Fruit fly (Drosophila melanogaster): ENCODE measurements around the gene Trp1.

Gene Trp1

DNA sequence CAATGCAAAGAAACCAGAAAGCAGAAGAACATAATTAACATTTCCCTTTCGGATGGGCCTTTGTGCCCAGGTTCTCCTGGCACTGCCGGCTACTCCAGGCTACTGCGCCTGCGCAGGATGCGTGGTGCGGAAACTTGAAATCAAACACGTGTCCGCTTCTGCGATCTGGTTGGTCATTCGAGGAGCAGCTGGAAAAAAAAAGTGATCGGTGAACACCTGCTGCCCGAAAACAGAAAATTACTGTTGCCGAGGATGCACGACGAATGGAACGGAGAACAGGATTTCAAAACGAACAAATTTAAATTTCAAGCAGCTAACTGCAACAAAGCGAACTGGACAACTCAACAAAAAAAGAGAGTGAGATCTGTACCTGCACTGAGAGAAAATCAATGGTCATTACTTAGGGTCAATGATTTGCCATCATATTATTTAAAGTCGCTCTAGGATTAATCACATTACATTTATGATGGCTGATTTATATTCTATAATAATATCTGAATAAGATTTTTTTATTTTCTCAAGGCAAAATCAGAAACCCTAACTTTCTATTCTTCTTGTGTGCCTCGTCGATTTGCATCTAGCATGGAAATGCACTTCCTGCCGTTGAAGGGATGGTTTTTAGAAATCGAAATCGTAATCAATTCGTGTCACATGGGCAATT lies 19.2 kb upstream of the Trp1 start (continued):
- TF ChIP-seq topi (GFP tag; optimal IDR thresholded peaks at IDR 0.05) (peak; percentile 65), CG8632 (GFP tag; optimal IDR thresholded peaks at IDR 0.05) (no peak), CG7368 (GFP tag; optimal IDR thresholded peaks at IDR 0.05) (peak; percentile 7), CG11762 (GFP tag; optimal IDR thresholded peaks at IDR 0.05; ENCODE audit: insufficient read depth) (no peak), CG3919 (GFP tag; optimal IDR thresholded peaks at IDR 0.05) (peak; percentile 55), Sox102F (GFP tag; optimal IDR thresholded peaks at IDR 0.05) (peak; percentile 54), Smox (GFP tag; optimal IDR thresholded peaks at IDR 0.05) (peak; percentile 63), Blimp-1 (GFP tag; optimal IDR thresholded peaks at IDR 0.05) (peak; percentile 71), lz (GFP tag; optimal IDR thresholded peaks at IDR 0.05) (peak; percentile 56), CG9139 (GFP tag; optimal IDR thresholded peaks at IDR 0.05) (no peak), pdm3 (GFP tag; optimal IDR thresholded peaks at IDR 0.05) (peak; percentile 9), CG10669 (GFP tag; optimal IDR thresholded peaks at IDR 0.05) (peak; percentile 32), Hr38 (GFP tag; optimal IDR thresholded peaks at IDR 0.05) (no peak), CG34406 (GFP tag; optimal IDR thresholded peaks at IDR 0.05) (peak; percentile 18), CG31627 (GFP tag; optimal IDR thresholded peaks at IDR 0.05) (peak; percentile 32), Met (GFP tag; optimal IDR thresholded peaks at IDR 0.05) (peak; percentile 55), CG8119 (GFP tag; IDR thresholded peaks at IDR 0.05) (no peak), CG4318 (GFP tag; optimal IDR thresholded peaks at IDR 0.05) (no peak), dsx (GFP tag; optimal IDR thresholded peaks at IDR 0.05; ENCODE audit: poor library complexity, severe bottlenecking) (peak; percentile 11), CG6792 (GFP tag; optimal IDR thresholded peaks at IDR 0.05) (no peak), cyc (GFP tag; optimal IDR thresholded peaks at IDR 0.05) (peak; percentile 44), Ets96B (tag; optimal IDR thresholded peaks at IDR 0.05) (peak; percentile 51), achi (GFP tag; optimal IDR thresholded peaks at IDR 0.05) (peak; percentile 23), Eip75B (GFP tag; optimal IDR thresholded peaks at IDR 0.05) (peak; percentile 34), Hr4 (GFP tag; optimal IDR thresholded peaks at IDR 0.05) (no peak), svp (GFP tag) (peak; percentile 84), salr (GFP tag; optimal IDR thresholded peaks at IDR 0.05) (no peak)

- TF ChIP-seq Ets21C (GFP tag; optimal IDR thresholded peaks at IDR 0.05) (no peak), CG6808 (GFP tag; optimal IDR thresholded peaks at IDR 0.05) (no peak), Met (GFP tag; optimal IDR thresholded peaks at IDR 0.05) (no peak), CG8319 (GFP tag; optimal IDR thresholded peaks at IDR 0.05) (no peak), CG6854 (GFP tag; optimal IDR thresholded peaks at IDR 0.05) (no peak), CG10631 (GFP tag; optimal IDR thresholded peaks at IDR 0.05) (no peak), CG8632 (GFP tag; optimal IDR thresholded peaks at IDR 0.05) (no peak), fd59A (GFP tag; optimal IDR thresholded peaks at IDR 0.05) (no peak), lz (GFP tag; optimal IDR thresholded peaks at IDR 0.05) (no peak), Lpt (GFP tag; optimal IDR thresholded peaks at IDR 0.05) (no peak)
Observed at dm6 chr2L:9994382-9994781, 14.8 kb upstream of the Trp1 start.

DNA sequence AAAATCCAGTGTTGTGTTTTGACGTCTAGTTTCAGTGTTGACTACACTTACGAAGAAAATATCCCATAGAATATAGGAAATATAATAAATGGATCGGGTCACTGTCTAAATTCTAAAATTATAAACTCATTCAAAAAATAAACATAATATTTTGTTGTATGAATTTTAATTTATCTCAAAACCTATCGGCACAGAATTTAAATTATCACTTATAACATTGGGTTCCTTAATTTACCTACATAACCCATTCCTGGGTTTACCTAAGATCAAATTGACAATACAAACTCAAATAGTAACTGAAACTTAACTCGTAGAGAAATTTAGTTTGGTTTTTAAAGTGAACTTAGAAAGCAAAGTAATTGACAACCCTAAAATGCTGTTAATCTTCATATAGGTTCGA lies 12.6 kb upstream of the Trp1 start:
- no peak for TF ChIP-seq CG10631 (GFP tag; optimal IDR thresholded peaks at IDR 0.05)
- no peak for TF ChIP-seq Hr39 (GFP tag; optimal IDR thresholded peaks at IDR 0.05)
- peak; percentile 16 for TF ChIP-seq esn (GFP tag; optimal IDR thresholded peaks at IDR 0.05)
- no peak for TF ChIP-seq CG6792 (GFP tag; optimal IDR thresholded peaks at IDR 0.05)

Measured in whole organism, prepupa.